Fruit fly (Drosophila melanogaster) whole organism, pupa: Measurements from ENCODE around the gene CG45603.

ENCODE experiments used
- CG10348 ChIP-seq: fragments of 200-800 bp; sonication (Bioruptor generic); IDR thresholded peaks from 2 replicates; pipeline ENCODE4 v1.3.6; 2022; ENCODE audit warnings: missing biosample characterization, missing genetic modification characterization
- CG12605 ChIP-seq: fragments of 200-800 bp; sonication (Bioruptor generic); IDR thresholded peaks from 2 replicates; pipeline ENCODE4 v1.3.6; 2022; ENCODE audit warnings: missing biosample characterization, missing genetic modification characterization
- CG13204 ChIP-seq: fragments of 200-800 bp; sonication (Bioruptor generic); optimal IDR thresholded peaks from 2 replicates; lab custom pipeline; 2018; ENCODE audit warnings: missing biosample characterization, mild to moderate bottlenecking, missing genetic modification characterization, moderate library complexity
- CG4496 ChIP-seq: fragments of 200-800 bp; sonication (Bioruptor generic); IDR thresholded peaks from 3 replicates; pipeline ENCODE4 v1.3.6; 2022; ENCODE audit warnings: missing biosample characterization, missing genetic modification characterization
- CG9948 ChIP-seq: fragments of 200-800 bp; sonication (Bioruptor generic); optimal IDR thresholded peaks from 2 replicates; lab custom pipeline; 2018; ENCODE audit warnings: missing biosample characterization, mild to moderate bottlenecking, missing genetic modification characterization, moderate library complexity
- EcR ChIP-seq: fragments of 200-800 bp; sonication (Bioruptor generic); optimal IDR thresholded peaks from 3 replicates; lab custom pipeline; 2019; ENCODE audit warnings: missing biosample characterization, missing genetic modification characterization, mild to moderate bottlenecking, moderate library complexity, missing genetic modification reagents
- rn ChIP-seq: fragments of 200-800 bp; sonication (Bioruptor generic); IDR thresholded peaks from 2 replicates; pipeline ENCODE4 v1.3.6; 2022; ENCODE audit warnings: missing biosample characterization, missing genetic modification characterization

dm6 chrX:12258928-12259327, 15.5 kb upstream of the CG45603 start:
- TF ChIP-seq EcR = no peak
- TF ChIP-seq CG12605 = no peak
- TF ChIP-seq CG4496 (GFP tag; lab: Robert Waterston, UW) = no peak
- TF ChIP-seq CG10348 (GFP tag; lab: Robert Waterston, UW) = no peak
- TF ChIP-seq rn (GFP tag; lab: Robert Waterston, UW) = no peak
- TF ChIP-seq CG13204 (GFP tag; lab: Kevin White, UChicago) = no peak
- no peak for TF ChIP-seq CG9948 (tag; lab: Kevin White, UChicago)
